Fruit fly (Drosophila melanogaster): Measurements from ENCODE around the gene CG42505.

The CG42505 gene

DNA sequence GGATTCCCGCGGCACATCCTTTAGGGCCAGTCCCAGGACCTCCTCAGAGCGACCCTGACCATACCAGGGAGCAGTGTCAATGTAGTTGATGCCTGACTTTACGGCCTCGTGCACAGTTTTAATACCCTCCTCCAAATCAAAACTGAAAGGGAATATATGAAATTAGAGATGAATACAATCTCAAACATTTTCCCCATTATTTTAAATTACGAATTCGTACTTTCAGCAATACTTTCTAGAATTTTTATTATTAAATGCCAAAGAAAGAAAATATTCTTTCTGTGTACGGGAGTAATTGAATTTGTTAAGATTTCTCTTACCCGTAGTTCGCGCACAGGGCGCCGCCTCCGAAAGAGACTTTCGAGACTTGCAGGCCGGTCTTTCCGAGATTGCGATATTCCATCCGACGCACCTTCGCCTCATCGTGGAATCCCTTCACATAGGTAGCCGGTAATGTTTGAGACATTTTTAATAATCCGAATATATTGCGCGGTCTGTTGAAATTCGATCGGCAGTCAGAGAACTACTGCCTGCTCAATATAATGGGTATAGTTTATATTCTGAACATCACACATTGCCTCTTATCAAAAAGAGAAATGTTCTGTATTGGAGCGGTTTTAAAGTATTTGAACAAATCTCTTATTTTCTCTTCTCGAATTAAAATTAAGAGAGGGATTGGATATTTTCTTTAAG lies 51.5 kb downstream of the CG42505 start, which contains the start of gene CG18547:
CG18547 (minus strand) TSS at position 512 of the 693 bp plus-strand sequence.
- TF ChIP-seq sob (GFP tag; IDR thresholded peaks at IDR 0.05), result no peak
- peak; percentile 66 for TF ChIP-seq Jarid2 (GFP tag; optimal IDR thresholded peaks at IDR 0.05)
- TF ChIP-seq D19A (tag; optimal IDR thresholded peaks at IDR 0.05), result peak; percentile 2
- no peak for TF ChIP-seq CG15514 (GFP tag; optimal IDR thresholded peaks at IDR 0.05)
- TF ChIP-seq Sox100B (GFP tag; optimal IDR thresholded peaks at IDR 0.05), result no peak
- TF ChIP-seq CG5180 (GFP tag; optimal IDR thresholded peaks at IDR 0.05), result no peak
- TF ChIP-seq CG3407 (GFP tag; optimal IDR thresholded peaks at IDR 0.05), result no peak
- peak; percentile 2 for TF ChIP-seq lab (GFP tag; optimal IDR thresholded peaks at IDR 0.05)
- no peak for TF ChIP-seq MTF-1 (GFP tag; optimal IDR thresholded peaks at IDR 0.05; ENCODE audit: borderline replicate concordance)
- no peak for TF ChIP-seq HLHmδ (GFP tag; optimal IDR thresholded peaks at IDR 0.05)
- no peak for TF ChIP-seq Stat92E (GFP tag; optimal IDR thresholded peaks at IDR 0.05)
- TF ChIP-seq CG13296 (GFP tag; optimal IDR thresholded peaks at IDR 0.05), result no peak
- TF ChIP-seq CG10543 (GFP tag; optimal IDR thresholded peaks at IDR 0.05), result no peak
- no peak for TF ChIP-seq mam (GFP tag; optimal IDR thresholded peaks at IDR 0.05)
- TF ChIP-seq CG9727 (GFP tag; optimal IDR thresholded peaks at IDR 0.05), result no peak
- TF ChIP-seq tio (GFP tag; optimal IDR thresholded peaks at IDR 0.05), result no peak
- no peak for TF ChIP-seq Dip3 (GFP tag; optimal IDR thresholded peaks at IDR 0.05)
- peak; percentile 76 for TF ChIP-seq sens (GFP tag)
- TF ChIP-seq ken (GFP tag; IDR thresholded peaks at IDR 0.05), result no peak
- TF ChIP-seq Meics (GFP tag; optimal IDR thresholded peaks at IDR 0.05), result no peak
- TF ChIP-seq CG17612 (GFP tag; IDR thresholded peaks at IDR 0.05), result no peak
- no peak for TF ChIP-seq bowl (GFP tag; IDR thresholded peaks at IDR 0.05)
- TF ChIP-seq Drgx (GFP tag; IDR thresholded peaks at IDR 0.05), result peak; percentile 53
- TF ChIP-seq slou (GFP tag; optimal IDR thresholded peaks at IDR 0.05), result no peak
- no peak for TF ChIP-seq CG4424 (GFP tag; optimal IDR thresholded peaks at IDR 0.05)
- no peak for TF ChIP-seq Awh (GFP tag; IDR thresholded peaks at IDR 0.05)
- no peak for TF ChIP-seq zen2 (GFP tag; IDR thresholded peaks at IDR 0.05; ENCODE audit: partially characterized antibody)
- 0 out of 4 replicates have a peak, but pooled peaks have one; percentile 53 for TF ChIP-seq chinmo (GFP tag; IDR thresholded peaks at IDR 0.05; ENCODE audit: partially characterized antibody)
- TF ChIP-seq ara (GFP tag; IDR thresholded peaks at IDR 0.05), result no peak
- TF ChIP-seq CG10274 (GFP tag; optimal IDR thresholded peaks at IDR 0.05), result peak; percentile 29
- TF ChIP-seq CG1792 (GFP tag; optimal IDR thresholded peaks at IDR 0.05), result no peak
- TF ChIP-seq CG3163 (GFP tag; optimal IDR thresholded peaks at IDR 0.05), result peak; percentile 92
- TF ChIP-seq CG15269 (tag; optimal IDR thresholded peaks at IDR 0.05), result no peak
- TF ChIP-seq CG14965 (GFP tag; optimal IDR thresholded peaks at IDR 0.05; ENCODE audit: borderline replicate concordance), result no peak
- peak; percentile 0 for TF ChIP-seq lilli (GFP tag; optimal IDR thresholded peaks at IDR 0.05)
- peak; percentile 0 for TF ChIP-seq CG2120 (GFP tag; optimal IDR thresholded peaks at IDR 0.05)
- TF ChIP-seq Atf3 (GFP tag; optimal IDR thresholded peaks at IDR 0.05), result no peak
- TF ChIP-seq scrt (GFP tag; optimal IDR thresholded peaks at IDR 0.05), result no peak
- TF ChIP-seq Hr51 (GFP tag; optimal IDR thresholded peaks at IDR 0.05), result no peak
- peak in 1 of 2 experiments; percentile 8 for TF ChIP-seq bsh (GFP tag; optimal IDR thresholded peaks at IDR 0.05)
- no peak for TF ChIP-seq NC2α (GFP tag; optimal IDR thresholded peaks at IDR 0.05)
- no peak for TF ChIP-seq kay (GFP tag; optimal IDR thresholded peaks at IDR 0.05)
- TF ChIP-seq Taf1 (GFP tag; IDR thresholded peaks at IDR 0.05), result no peak
- no peak for TF ChIP-seq C15 (GFP tag; IDR thresholded peaks at IDR 0.05)
- TF ChIP-seq z (GFP tag; IDR thresholded peaks at IDR 0.05), result 0 out of 3 replicates have a peak, but pooled peaks have one; percentile 36
- no peak for TF ChIP-seq CG30431 (GFP tag; optimal IDR thresholded peaks at IDR 0.05)
- TF ChIP-seq Deaf1 (tag; optimal IDR thresholded peaks at IDR 0.05), result no peak
- no peak for TF ChIP-seq cas (GFP tag; IDR thresholded peaks at IDR 0.05)
- TF ChIP-seq grn (GFP tag; optimal IDR thresholded peaks at IDR 0.05), result no peak

All from whole organism, embryonic.